Fruit fly (Drosophila melanogaster): Measurements from ENCODE around the gene MICU1.

MICU1 gene

DNA sequence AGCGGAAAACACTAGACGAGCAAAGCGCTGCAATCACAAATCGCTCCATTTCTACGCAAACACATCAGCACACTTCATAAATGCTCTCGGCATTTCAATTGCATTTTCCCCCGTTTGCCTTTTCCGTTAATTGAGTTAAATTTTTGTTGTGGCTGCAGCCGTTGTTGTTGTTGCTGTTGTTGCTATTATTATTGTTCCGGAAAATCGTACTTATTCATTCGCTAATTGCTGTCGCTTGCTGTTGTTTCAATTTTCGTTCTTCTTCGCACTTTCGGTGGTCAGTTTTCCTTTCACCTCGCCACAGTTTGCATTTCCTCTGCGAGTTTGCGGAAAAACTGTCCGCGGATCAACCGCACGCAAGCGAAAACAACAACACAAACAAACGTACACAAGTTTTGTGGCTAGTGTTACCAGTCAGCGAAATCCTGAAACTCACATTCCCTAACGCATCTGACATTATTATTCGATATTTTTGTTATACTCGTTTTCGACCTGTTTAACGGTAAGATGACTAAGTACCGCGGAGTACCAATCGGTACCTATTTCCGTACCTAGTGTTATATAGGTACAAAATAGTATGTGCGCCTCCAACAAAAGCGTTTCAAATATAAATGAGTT is 37.7 kb downstream of the MICU1 start, which contains the start of gene CG13784 (continued):
- TF ChIP-seq chn (GFP tag; optimal IDR thresholded peaks at IDR 0.05) (peak; percentile 19), CG34224 (GFP tag; IDR thresholded peaks at IDR 0.05; ENCODE audit: partially characterized antibody) (no peak), tll (GFP tag; optimal IDR thresholded peaks at IDR 0.05) (no peak), dm (GFP tag; optimal IDR thresholded peaks at IDR 0.05) (peak; percentile 5), tio (GFP tag; optimal IDR thresholded peaks at IDR 0.05) (no peak), CG31441 (GFP tag; IDR thresholded peaks at IDR 0.05) (peak; percentile 51), hb (GFP tag; IDR thresholded peaks at IDR 0.05; ENCODE audit: partially characterized antibody) (no peak), trem (tag; optimal IDR thresholded peaks at IDR 0.05) (peak; percentile 71), NFAT (GFP tag; IDR thresholded peaks at IDR 0.05) (no peak; the same call in 1 of the 2 replicates), cato (GFP tag; optimal IDR thresholded peaks at IDR 0.05; ENCODE audit: borderline replicate concordance) (no peak), Fer2 (tag; optimal IDR thresholded peaks at IDR 0.05) (no peak), CG17361 (GFP tag; IDR thresholded peaks at IDR 0.05) (peak; percentile 47; the same call in 1 of the 3 replicates), sc (optimal IDR thresholded peaks at IDR 0.05) (no peak), sc (GFP tag; optimal IDR thresholded peaks at IDR 0.05) (no peak), grn (GFP tag; optimal IDR thresholded peaks at IDR 0.05) (no peak), nom (GFP tag; optimal IDR thresholded peaks at IDR 0.05) (peak; percentile 59), vfl (GFP tag; optimal IDR thresholded peaks at IDR 0.05) (peak; percentile 7), gce (GFP tag; IDR thresholded peaks at IDR 0.05) (no peak), MBD-R2 (GFP tag; IDR thresholded peaks at IDR 0.05) (peak; percentile 48), Blimp-1 (GFP tag; optimal IDR thresholded peaks at IDR 0.05) (peak; percentile 36), CG17912 (GFP tag; optimal IDR thresholded peaks at IDR 0.05) (no peak), corto (GFP tag; optimal IDR thresholded peaks at IDR 0.05) (no peak), bbx (GFP tag; IDR thresholded peaks at IDR 0.05; ENCODE audit: partially characterized antibody) (peak; percentile 78), unc-4 (GFP tag; IDR thresholded peaks at IDR 0.05; ENCODE audit: partially characterized antibody) (peak; percentile 58), CG7928 (GFP tag; optimal IDR thresholded peaks at IDR 0.05) (no peak), amos (GFP tag; IDR thresholded peaks at IDR 0.05; ENCODE audit: partially characterized antibody) (no peak; the same call in 1 of the 2 replicates), CG6765 (GFP tag; optimal IDR thresholded peaks at IDR 0.05) (peak; percentile 33), Scr (GFP tag; IDR thresholded peaks at IDR 0.05; ENCODE audit: partially characterized antibody) (peak; percentile 69), Bdp1 (GFP tag; optimal IDR thresholded peaks at IDR 0.05) (peak; percentile 1), sug (tag; optimal IDR thresholded peaks at IDR 0.05) (peak; percentile 44), org-1 (GFP tag; optimal IDR thresholded peaks at IDR 0.05) (no peak), Mes4 (GFP tag; optimal IDR thresholded peaks at IDR 0.05) (peak; percentile 42), CG8944 (GFP tag; optimal IDR thresholded peaks at IDR 0.05) (no peak), crp (GFP tag; optimal IDR thresholded peaks at IDR 0.05) (peak in 1 of 2 experiments; percentile 2), CG10565 (GFP tag; optimal IDR thresholded peaks at IDR 0.05) (no peak), CG2116 (GFP tag; optimal IDR thresholded peaks at IDR 0.05) (peak; percentile 43), Sry-δ (GFP tag; optimal IDR thresholded peaks at IDR 0.05) (peak; percentile 60), klu (GFP tag; IDR thresholded peaks at IDR 0.05) (no peak), YL-1 (GFP tag; optimal IDR thresholded peaks at IDR 0.05) (peak; percentile 58), twi (tag; optimal IDR thresholded peaks at IDR 0.05) (peak; percentile 22), B-H2 (GFP tag; optimal IDR thresholded peaks at IDR 0.05) (peak; percentile 57), CG7963 (GFP tag; IDR thresholded peaks at IDR 0.05; ENCODE audit: partially characterized antibody) (peak; percentile 33; the same call in 1 of the 3 replicates), gsb-n (tag; optimal IDR thresholded peaks at IDR 0.05) (peak; percentile 44), cwo (GFP tag; optimal IDR thresholded peaks at IDR 0.05) (no peak), H15 (GFP tag; IDR thresholded peaks at IDR 0.05) (0 out of 3 replicates have a peak, but pooled peaks have one; percentile 13), tup (GFP tag; optimal IDR thresholded peaks at IDR 0.05) (no peak), CG43689 (GFP tag; IDR thresholded peaks at IDR 0.05) (no peak), Jarid2 (GFP tag; optimal IDR thresholded peaks at IDR 0.05) (peak; percentile 94)
